Worm (Caenorhabditis elegans) whole organism, mixed stage, embryonic: ENCODE measurements around the gene sorf-2.

Source experiments
- bed-3 ChIP-seq: fragments of 200-800 bp; sonication (Bioruptor generic); optimal IDR thresholded peaks from 3 replicates; lab custom pipeline; 2018; ENCODE audit warnings: mild to moderate bottlenecking, missing genetic modification characterization, moderate library complexity, missing compliant biosample characterization
- blmp-1 ChIP-seq: fragments of 150-350 bp; optimal IDR thresholded peaks from 2 replicates; lab custom pipeline; 2014; ENCODE audit warnings: missing biosample characterization, missing genetic modification characterization
- ceh-43 ChIP-seq: fragments of 200-800 bp; sonication (Bioruptor generic); optimal IDR thresholded peaks from 2 replicates; lab custom pipeline; 2018; ENCODE audit warnings: mild to moderate bottlenecking, missing genetic modification characterization, moderate library complexity, missing compliant biosample characterization
- elt-3 ChIP-seq: fragments of 150-350 bp; optimal IDR thresholded peaks from 2 replicates; lab custom pipeline; 2014; ENCODE audit warnings: missing biosample characterization, missing genetic modification characterization
- ham-2 ChIP-seq: fragments of 200-800 bp; sonication (Bioruptor generic); optimal IDR thresholded peaks from 2 replicates; lab custom pipeline; 2018; ENCODE audit warnings: mild to moderate bottlenecking, missing genetic modification characterization, missing compliant biosample characterization
- lsy-2 ChIP-seq: fragments of 150-350 bp; optimal IDR thresholded peaks from 2 replicates; lab custom pipeline; 2014; ENCODE audit warnings: missing biosample characterization, missing genetic modification characterization
- mls-2 ChIP-seq: sonication (generic microtip); optimal IDR thresholded peaks from 2 replicates; lab custom pipeline; 2016; ENCODE audit warnings: mild to moderate bottlenecking, missing genetic modification characterization, moderate library complexity, missing compliant biosample characterization
- nhr-12 ChIP-seq: fragments of 150-350 bp; optimal IDR thresholded peaks from 2 replicates; lab custom pipeline; 2014; ENCODE audit warnings: missing biosample characterization, missing genetic modification characterization
- nhr-28 ChIP-seq: fragments of 150-350 bp; optimal IDR thresholded peaks from 2 replicates; lab custom pipeline; 2014; ENCODE audit warnings: missing biosample characterization, missing genetic modification characterization
- nhr-76 ChIP-seq: sonication (generic microtip); optimal IDR thresholded peaks from 2 replicates; lab custom pipeline; 2017; ENCODE audit warnings: missing biosample characterization, missing genetic modification characterization
- pha-4 ChIP-seq: fragments of 150-350 bp; optimal IDR thresholded peaks from 2 replicates; lab custom pipeline; 2018; ENCODE audit warnings: missing biosample characterization, missing genetic modification reagents, missing genetic modification characterization
- unc-62 ChIP-seq: fragments of 150-350 bp; optimal IDR thresholded peaks from 2 replicates; lab custom pipeline; 2014; ENCODE audit warnings: missing biosample characterization, missing genetic modification reagents, missing genetic modification characterization
- ztf-11 ChIP-seq: fragments of 150-350 bp; optimal IDR thresholded peaks from 2 replicates; lab custom pipeline; 2014; ENCODE audit warnings: missing biosample characterization, missing genetic modification characterization

ce11 chrIII:5280228-5280627, 46.2 kb upstream of the sorf-2 start:
- no peak for TF ChIP-seq ztf-11 (tag; lab: Kevin White, UChicago)
- no peak for TF ChIP-seq ceh-43
- no peak for TF ChIP-seq ham-2 (GFP tag; lab: Kevin White, UChicago)
- no peak for TF ChIP-seq unc-62 (GFP tag; lab: Kevin White, UChicago)
- no peak for TF ChIP-seq nhr-76 (tag; lab: Kevin White, UChicago)
- TF ChIP-seq nhr-12 (tag; lab: Kevin White, UChicago), result no peak
- TF ChIP-seq nhr-28 (tag; lab: Kevin White, UChicago), result no peak
- TF ChIP-seq bed-3 (GFP tag; lab: Kevin White, UChicago), result no peak
- no peak for TF ChIP-seq pha-4
- TF ChIP-seq lsy-2 (tag; lab: Kevin White, UChicago), result no peak
- TF ChIP-seq blmp-1 (tag; lab: Kevin White, UChicago), result no peak
- TF ChIP-seq elt-3, result no peak
- no peak for TF ChIP-seq mls-2 (tag; lab: Kevin White, UChicago)
